Fruit fly (Drosophila melanogaster): ENCODE measurements around the gene MME1.

Gene MME1

dm6 chr2L:7028990-7029389 lies 1.7 kb downstream of the MME1 start:
- TF ChIP-seq CG17801 (GFP tag; optimal IDR thresholded peaks at IDR 0.05; ENCODE audit: partially characterized antibody), result no peak

dm6 chr2L:7032517-7032951 lies 5.2 kb downstream of the MME1 start, which contains the start of the genes Rab30 and Caper:
Gene Rab30, minus strand, starts transcription at chr2L:7032606.
Gene Caper, plus strand, starts transcription at chr2L:7032721.
- TF ChIP-seq CG17801 (GFP tag; optimal IDR thresholded peaks at IDR 0.05; ENCODE audit: partially characterized antibody), result peak; percentile 80

dm6 chr2L:7033100-7033675 lies 5.9 kb downstream of the MME1 start:
- TF ChIP-seq CG17801 (GFP tag; optimal IDR thresholded peaks at IDR 0.05; ENCODE audit: partially characterized antibody), result peak; percentile 56

- TF ChIP-seq CG17801 (GFP tag; optimal IDR thresholded peaks at IDR 0.05; ENCODE audit: partially characterized antibody), result peak; percentile 34
Observed at dm6 chr2L:7037773-7038327, 10.5 kb downstream of the MME1 start, which contains the start of gene milt. Gene milt, plus strand, starts transcription at chr2L:7037823.

DNA sequence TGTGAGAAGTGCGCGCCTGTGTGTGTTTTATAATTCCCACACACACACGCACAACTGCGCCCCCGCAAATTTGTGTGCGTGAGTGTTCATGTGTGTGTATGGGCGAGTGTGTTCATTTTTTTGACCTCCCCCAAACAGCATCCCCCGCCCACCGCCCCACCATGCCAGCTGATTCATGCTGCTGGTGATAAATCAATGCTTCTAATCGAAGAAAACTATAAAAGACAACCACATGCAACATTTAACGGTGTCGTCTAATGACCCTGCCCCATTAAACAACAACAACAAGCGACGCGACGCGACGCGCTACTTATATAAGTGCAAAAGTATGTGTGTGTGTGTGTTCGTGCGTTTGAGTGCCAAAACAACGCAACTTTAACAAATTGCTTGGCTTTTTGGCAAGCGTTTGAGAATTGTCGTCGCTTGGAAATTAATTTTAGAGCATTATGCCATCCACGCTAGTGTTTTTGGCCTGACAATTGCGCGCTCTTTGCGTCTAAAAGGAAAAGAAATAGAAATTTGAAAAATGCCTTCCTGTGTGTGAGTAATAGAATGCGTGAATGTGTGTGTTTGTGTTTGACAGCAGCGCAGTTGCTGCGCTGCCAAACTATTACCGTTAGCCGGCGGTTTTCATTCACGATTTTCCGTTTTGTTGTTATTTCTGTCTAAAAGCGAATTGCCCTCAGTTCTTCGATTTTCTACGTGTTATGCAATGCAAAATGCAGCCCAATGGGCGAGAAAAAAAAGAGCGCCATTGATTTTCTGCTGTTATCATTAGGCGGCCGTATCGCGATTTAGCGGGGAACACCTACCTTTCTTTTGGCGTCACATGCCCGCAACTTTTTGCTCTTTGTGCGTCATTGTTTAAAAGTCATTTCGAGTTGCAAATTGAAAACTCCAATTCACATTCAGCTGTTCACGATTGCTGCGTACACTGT lies 11.3 kb downstream of the MME1 start:
- TF ChIP-seq CG17801 (GFP tag; optimal IDR thresholded peaks at IDR 0.05; ENCODE audit: partially characterized antibody), result no peak

- peak; percentile 55 for TF ChIP-seq CG17801 (GFP tag; optimal IDR thresholded peaks at IDR 0.05; ENCODE audit: partially characterized antibody)
Observed at dm6 chr2L:7039342-7039684, 12.0 kb downstream of the MME1 start.

dm6 chr2L:7042150-7042811 lies 15.0 kb downstream of the MME1 start:
- TF ChIP-seq CG17801 (GFP tag; optimal IDR thresholded peaks at IDR 0.05; ENCODE audit: partially characterized antibody), result no peak

DNA sequence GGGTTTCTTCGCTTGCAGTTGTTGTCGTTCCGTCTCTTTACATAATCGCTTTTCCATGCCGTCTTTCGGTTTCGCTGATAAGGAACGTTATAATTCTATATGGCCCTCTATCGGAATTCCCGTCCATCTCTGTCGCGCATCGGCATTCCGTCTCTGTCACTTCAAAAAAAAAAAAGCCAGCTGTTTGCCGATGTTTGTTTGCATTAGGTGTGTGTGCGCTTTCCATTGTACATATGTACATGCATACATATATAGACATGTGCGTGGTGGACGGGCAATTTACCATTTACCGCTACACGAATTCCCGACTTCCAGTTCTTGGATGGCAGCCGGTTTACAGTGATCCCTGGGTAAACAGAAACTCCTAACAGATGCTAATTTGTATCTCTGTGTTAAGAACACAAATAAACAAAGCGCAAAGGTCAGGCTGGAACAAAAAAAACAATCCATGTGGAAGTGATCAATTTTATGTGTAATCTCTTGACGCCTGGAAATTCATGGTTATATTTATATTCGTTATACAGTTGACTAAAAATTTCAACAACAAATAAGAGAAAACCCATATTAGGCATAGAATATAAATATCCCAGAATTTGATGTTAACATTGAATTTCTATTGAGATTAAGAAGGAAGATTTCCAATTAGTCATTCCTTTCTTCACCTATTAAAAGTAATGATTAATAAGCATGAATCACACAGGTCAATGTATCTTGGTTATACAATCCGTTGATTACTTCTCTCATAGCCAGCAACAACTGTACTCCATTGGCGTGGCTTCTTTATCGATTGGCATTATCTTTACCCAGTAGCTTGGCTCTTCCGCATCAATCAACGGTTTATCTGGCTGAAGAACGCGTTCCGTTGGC lies 15.9 kb downstream of the MME1 start:
- no peak for TF ChIP-seq CG17801 (GFP tag; optimal IDR thresholded peaks at IDR 0.05; ENCODE audit: partially characterized antibody)

DNA sequence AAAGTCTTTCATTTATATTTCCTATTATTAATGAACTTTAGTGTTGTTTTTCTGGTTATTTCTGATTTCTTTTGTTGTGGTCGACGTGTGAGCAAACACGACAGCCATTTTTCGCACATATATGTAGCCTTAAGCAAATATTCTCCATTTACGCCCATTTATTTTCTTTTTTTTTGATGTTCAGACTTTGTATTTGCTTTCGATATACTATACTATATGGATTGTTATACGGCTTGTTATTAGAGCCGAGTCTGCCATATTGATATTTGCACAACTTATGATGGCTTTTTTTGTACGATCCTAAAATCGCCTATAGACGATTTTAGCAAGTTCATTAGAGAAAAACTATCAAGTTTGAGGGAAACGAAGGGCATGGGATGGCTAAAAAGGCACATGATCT lies 20.4 kb downstream of the MME1 start:
- no peak for TF ChIP-seq CG17801 (GFP tag; optimal IDR thresholded peaks at IDR 0.05; ENCODE audit: partially characterized antibody)

dm6 chr2L:7049009-7049647 lies 21.8 kb downstream of the MME1 start:
- peak; percentile 63 for TF ChIP-seq CG17801 (GFP tag; optimal IDR thresholded peaks at IDR 0.05; ENCODE audit: partially characterized antibody)

- TF ChIP-seq CG17801 (GFP tag; optimal IDR thresholded peaks at IDR 0.05; ENCODE audit: partially characterized antibody), result no peak
Observed at dm6 chr2L:7049680-7050289, 22.5 kb downstream of the MME1 start.

dm6 chr2L:7050492-7051182 lies 23.3 kb downstream of the MME1 start:
- no peak for TF ChIP-seq CG17801 (GFP tag; optimal IDR thresholded peaks at IDR 0.05; ENCODE audit: partially characterized antibody)

- no peak for TF ChIP-seq CG17801 (GFP tag; optimal IDR thresholded peaks at IDR 0.05; ENCODE audit: partially characterized antibody)
Observed at dm6 chr2L:7051740-7052139, 24.4 kb downstream of the MME1 start.

All from ovary, adult (tissue).